Fruit fly (Drosophila melanogaster) whole organism, embryonic: Measurements from ENCODE around the gene CG46427.
A peak's percentile ranks its signal among the peaks of the same experiment; 100 is the strongest.

Experiments
- CG11398 ChIP-seq: fragments of 200-800 bp; sonication (Bioruptor generic); optimal IDR thresholded peaks from 2 replicates; lab custom pipeline; 2016; ENCODE audit warnings: missing biosample characterization, missing genetic modification characterization
- CG12236 ChIP-seq: fragments of 200-800 bp; sonication (Bioruptor generic); optimal IDR thresholded peaks from 2 replicates; lab custom pipeline; 2016; ENCODE audit warnings: missing biosample characterization, missing genetic modification characterization
- CG12744 ChIP-seq: fragments of 200-800 bp; sonication (Bioruptor generic); optimal IDR thresholded peaks from 2 replicates; lab custom pipeline; 2016; ENCODE audit warnings: missing biosample characterization, missing genetic modification characterization
- CG1529 ChIP-seq: fragments of 200-800 bp; sonication (Bioruptor generic); optimal IDR thresholded peaks from 3 replicates; lab custom pipeline; 2018; ENCODE audit warnings: missing biosample characterization, missing genetic modification characterization
- CG15479 ChIP-seq: fragments of 200-800 bp; sonication (Bioruptor generic); optimal IDR thresholded peaks from 3 replicates; lab custom pipeline; 2019; ENCODE audit warnings: missing biosample characterization, mild to moderate bottlenecking, missing genetic modification characterization, moderate library complexity
- CG16779 ChIP-seq: fragments of 200-800 bp; sonication (Bioruptor generic); IDR thresholded peaks from 2 replicates; pipeline ENCODE4 v1.3.6; 2022; ENCODE audit warnings: missing biosample characterization, missing genetic modification characterization
- CG16813 ChIP-seq: fragments of 200-800 bp; sonication (Bioruptor generic); IDR thresholded peaks from 3 replicates; pipeline ENCODE4 v1.3.6; 2022; ENCODE audit warnings: missing biosample characterization, missing genetic modification characterization; ENCODE audit not compliant: partially characterized antibody
- CG17802 ChIP-seq: fragments of 200-800 bp; sonication (Bioruptor generic); optimal IDR thresholded peaks from 2 replicates; lab custom pipeline; 2018; ENCODE audit warnings: missing biosample characterization, mild to moderate bottlenecking, missing genetic modification characterization, moderate library complexity
- CG2875 ChIP-seq: fragments of 200-800 bp; sonication (Bioruptor generic); optimal IDR thresholded peaks from 2 replicates; lab custom pipeline; 2017; ENCODE audit warnings: missing biosample characterization, mild to moderate bottlenecking, missing genetic modification characterization, missing genetic modification reagents
- CG3281 ChIP-seq: fragments of 200-800 bp; sonication (Bioruptor generic); optimal IDR thresholded peaks from 3 replicates; lab custom pipeline; 2017; ENCODE audit warnings: missing biosample characterization, mild to moderate bottlenecking, missing genetic modification characterization
- CG3407 ChIP-seq: fragments of 200-800 bp; sonication (Bioruptor generic); optimal IDR thresholded peaks from 2 replicates; lab custom pipeline; 2018; ENCODE audit warnings: missing biosample characterization, mild to moderate bottlenecking, missing genetic modification characterization
- CG34376 ChIP-seq: fragments of 200-800 bp; sonication (Bioruptor generic); optimal IDR thresholded peaks from 2 replicates; lab custom pipeline; 2018; ENCODE audit warnings: missing biosample characterization, mild to moderate bottlenecking, missing genetic modification characterization
- CG4424 ChIP-seq: fragments of 200-800 bp; sonication (Bioruptor generic); optimal IDR thresholded peaks from 3 replicates; lab custom pipeline; 2016; ENCODE audit warnings: missing biosample characterization, missing genetic modification characterization
- CG6683 ChIP-seq: fragments of 200-800 bp; sonication (Bioruptor generic); optimal IDR thresholded peaks from 2 replicates; lab custom pipeline; 2017; ENCODE audit warnings: missing biosample characterization, mild to moderate bottlenecking, missing genetic modification characterization, missing genetic modification reagents
- CG6689 ChIP-seq: fragments of 200-800 bp; sonication (Bioruptor generic); IDR thresholded peaks from 2 replicates; pipeline ENCODE4 v1.3.6; 2022; ENCODE audit warnings: missing biosample characterization, missing genetic modification characterization
- CG7745 ChIP-seq: fragments of 200-800 bp; sonication (Bioruptor generic); optimal IDR thresholded peaks from 2 replicates; lab custom pipeline; 2018; ENCODE audit warnings: missing biosample characterization, mild to moderate bottlenecking, missing genetic modification characterization, moderate library complexity
- CG8290 ChIP-seq, 3 experiments: fragments of 200-800 bp; sonication (Bioruptor generic); optimal IDR thresholded peaks; 2 replicates each; lab custom pipeline; 2016 to 2019; ENCODE audit warnings: missing biosample characterization in 3 of 3, missing genetic modification characterization in 3 of 3, mild to moderate bottlenecking in 2 of 3, moderate library complexity in 1 of 3
- CG8359 ChIP-seq: fragments of 200-800 bp; sonication (Bioruptor generic); optimal IDR thresholded peaks from 2 replicates; lab custom pipeline; 2017; ENCODE audit warnings: missing biosample characterization, mild to moderate bottlenecking, missing genetic modification characterization, borderline replicate concordance
- CG9797 ChIP-seq: fragments of 200-800 bp; sonication (Bioruptor generic); optimal IDR thresholded peaks from 3 replicates; lab custom pipeline; 2018; ENCODE audit warnings: missing biosample characterization, mild to moderate bottlenecking, missing genetic modification characterization
- CoRest ChIP-seq: fragments of 200-800 bp; sonication (Bioruptor generic); optimal IDR thresholded peaks from 3 replicates; lab custom pipeline; 2018; ENCODE audit warnings: missing biosample characterization, mild to moderate bottlenecking, missing genetic modification characterization, moderate library complexity
- Dad ChIP-seq: fragments of 200-800 bp; sonication (Bioruptor generic); optimal IDR thresholded peaks from 3 replicates; lab custom pipeline; 2016; ENCODE audit warnings: missing biosample characterization, missing genetic modification characterization
- Deaf1 ChIP-seq: fragments of 200-800 bp; optimal IDR thresholded peaks from 3 replicates; lab custom pipeline; 2019; ENCODE audit warnings: missing biosample characterization, mild to moderate bottlenecking, missing genetic modification characterization, moderate library complexity
- Dref ChIP-seq: fragments of 200-800 bp; sonication (Bioruptor generic); IDR thresholded peaks from 2 replicates; pipeline ENCODE4 v1.3.6; 2022; ENCODE audit warnings: missing biosample characterization, missing genetic modification characterization
- Ets65A ChIP-seq: fragments of 200-800 bp; sonication (Bioruptor generic); peaks from one replicate; lab custom pipeline; 2016; ENCODE audit warnings: missing biosample characterization, missing genetic modification characterization
- Gsc ChIP-seq: fragments of 200-800 bp; sonication (Bioruptor generic); IDR thresholded peaks from 2 replicates; pipeline ENCODE4 v1.3.6; 2022; ENCODE audit warnings: missing biosample characterization, missing genetic modification characterization
- H2.0 ChIP-seq: fragments of 200-800 bp; sonication (Bioruptor generic); IDR thresholded peaks from 2 replicates; pipeline ENCODE4 v1.3.6; 2022; ENCODE audit warnings: missing biosample characterization, missing genetic modification characterization
- Hand ChIP-seq: fragments of 200-800 bp; sonication (Bioruptor generic); optimal IDR thresholded peaks from 2 replicates; lab custom pipeline; 2017; ENCODE audit warnings: mild to moderate bottlenecking, missing biosample characterization, missing genetic modification reagents, missing genetic modification characterization
- Hmr ChIP-seq: fragments of 200-800 bp; sonication (Bioruptor generic); optimal IDR thresholded peaks from 3 replicates; lab custom pipeline; 2017; ENCODE audit warnings: mild to moderate bottlenecking, missing biosample characterization, missing genetic modification reagents, missing genetic modification characterization
- Hr3 ChIP-seq: fragments of 200-800 bp; sonication (Bioruptor generic); optimal IDR thresholded peaks from 3 replicates; lab custom pipeline; 2016; ENCODE audit warnings: missing biosample characterization, missing genetic modification characterization
- MTF-1 ChIP-seq: fragments of 200-800 bp; sonication (Bioruptor generic); optimal IDR thresholded peaks from 2 replicates; lab custom pipeline; 2018; ENCODE audit warnings: missing biosample characterization, mild to moderate bottlenecking, missing genetic modification characterization, borderline replicate concordance
- Med ChIP-seq: fragments of 200-800 bp; sonication (Bioruptor generic); peaks from one replicate; lab custom pipeline; 2016; ENCODE audit warnings: missing biosample characterization, missing genetic modification characterization, mild to moderate bottlenecking, inconsistent platforms, moderate library complexity
- Nf-YA ChIP-seq: fragments of 200-800 bp; sonication (Bioruptor generic); IDR thresholded peaks from 2 replicates; pipeline ENCODE4 v1.3.6; 2022; ENCODE audit warnings: missing biosample characterization, missing genetic modification characterization
- Opbp ChIP-seq: fragments of 200-800 bp; sonication (Bioruptor generic); IDR thresholded peaks from 3 replicates; pipeline ENCODE4 v1.3.6; 2022; ENCODE audit warnings: missing biosample characterization, missing genetic modification characterization; ENCODE audit not compliant: partially characterized antibody
- Sry-δ ChIP-seq: fragments of 200-800 bp; sonication (Bioruptor generic); optimal IDR thresholded peaks from 2 replicates; lab custom pipeline; 2016; ENCODE audit warnings: missing biosample characterization, missing genetic modification characterization
- br ChIP-seq: fragments of >200 bp; optimal IDR thresholded peaks from 2 replicates; lab custom pipeline; 2017
- ewg ChIP-seq: fragments of 200-800 bp; sonication (Bioruptor generic); optimal IDR thresholded peaks from 3 replicates; lab custom pipeline; 2017; ENCODE audit warnings: mild to moderate bottlenecking, missing biosample characterization, missing genetic modification reagents, missing genetic modification characterization
- fd3F ChIP-seq: fragments of 200-800 bp; sonication (Bioruptor generic); optimal IDR thresholded peaks from 2 replicates; lab custom pipeline; 2018; ENCODE audit warnings: missing biosample characterization, mild to moderate bottlenecking, missing genetic modification characterization, moderate library complexity
- gsb-n ChIP-seq: fragments of 200-800 bp; sonication (Bioruptor generic); optimal IDR thresholded peaks from 3 replicates; lab custom pipeline; 2018; ENCODE audit warnings: missing biosample characterization, mild to moderate bottlenecking, missing genetic modification characterization
- gt ChIP-seq: fragments of 200-800 bp; sonication (Bioruptor generic); IDR thresholded peaks from 2 replicates; pipeline ENCODE4 v1.3.6; 2022; ENCODE audit warnings: missing biosample characterization, missing genetic modification characterization
- ham ChIP-seq: fragments of 200-800 bp; sonication (Bioruptor generic); IDR thresholded peaks from 2 replicates; pipeline ENCODE4 v1.3.6; 2022; ENCODE audit warnings: missing biosample characterization, missing genetic modification characterization
- hth ChIP-seq: fragments of >200 bp; optimal IDR thresholded peaks from 2 replicates; lab custom pipeline; 2017; ENCODE audit warnings: inconsistent platforms
- knrl ChIP-seq: fragments of 200-800 bp; sonication (Bioruptor generic); IDR thresholded peaks from 3 replicates; pipeline ENCODE4 v1.3.6; 2022; ENCODE audit warnings: missing biosample characterization, missing genetic modification characterization; ENCODE audit not compliant: partially characterized antibody
- mam ChIP-seq: fragments of 200-800 bp; sonication (Bioruptor generic); optimal IDR thresholded peaks from 3 replicates; lab custom pipeline; 2016; ENCODE audit warnings: missing biosample characterization, missing genetic modification characterization
- nmo ChIP-seq: fragments of 200-800 bp; sonication (Bioruptor generic); optimal IDR thresholded peaks from 2 replicates; lab custom pipeline; 2018; ENCODE audit warnings: missing biosample characterization, mild to moderate bottlenecking, missing genetic modification characterization, moderate library complexity
- row ChIP-seq: fragments of 200-800 bp; sonication (Bioruptor generic); IDR thresholded peaks from 3 replicates; pipeline ENCODE4 v1.3.6; 2022; ENCODE audit warnings: missing biosample characterization, missing genetic modification characterization
- sens ChIP-seq: fragments of 200-800 bp; sonication (Bioruptor generic); peaks from one replicate; lab custom pipeline; 2016; ENCODE audit warnings: missing biosample characterization, missing genetic modification characterization
- slou ChIP-seq: fragments of 200-800 bp; sonication (Bioruptor generic); optimal IDR thresholded peaks from 3 replicates; lab custom pipeline; 2016; ENCODE audit warnings: missing biosample characterization, missing genetic modification characterization
- stwl ChIP-seq: fragments of 200-800 bp; sonication (Bioruptor generic); optimal IDR thresholded peaks from 3 replicates; lab custom pipeline; 2018; ENCODE audit warnings: missing biosample characterization, mild to moderate bottlenecking, missing genetic modification characterization, moderate library complexity
- wor ChIP-seq: fragments of 200-800 bp; sonication (Bioruptor generic); IDR thresholded peaks from 2 replicates; pipeline ENCODE4 v1.3.6; 2022; ENCODE audit warnings: missing biosample characterization, missing genetic modification characterization
- zen ChIP-seq: fragments of 200-800 bp; sonication (Bioruptor generic); optimal IDR thresholded peaks from 3 replicates; lab custom pipeline; 2018; ENCODE audit warnings: missing biosample characterization, mild to moderate bottlenecking, missing genetic modification characterization, moderate library complexity
- zfh1 ChIP-seq: fragments of 200-800 bp; sonication (Bioruptor generic); IDR thresholded peaks from 3 replicates; pipeline ENCODE4 v1.3.6; 2022; ENCODE audit warnings: missing biosample characterization, missing genetic modification characterization

The CG46427 gene

dm6 chr3R:12413274-12413958, 25.5 kb downstream of the CG46427 start, which contains the start of the genes Dip-C and pps (continued):
- TF ChIP-seq Opbp (GFP tag; lab: Robert Waterston, UW) (peak; percentile 70), Sry-δ (GFP tag; lab: Kevin White, UChicago) (peak; percentile 60), CG9797 (GFP tag; lab: Kevin White, UChicago) (peak; percentile 70), CG11398 (GFP tag; lab: Kevin White, UChicago) (no peak), CG3407 (GFP tag; lab: Kevin White, UChicago) (no peak), CG3281 (GFP tag; lab: Kevin White, UChicago) (no peak), knrl (GFP tag; lab: Robert Waterston, UW) (peak; percentile 76), ewg (GFP tag; lab: Kevin White, UChicago) (no peak), zfh1 (no peak), Dref (GFP tag; lab: Robert Waterston, UW) (peak; percentile 75), Med (GFP tag; lab: Kevin White, UChicago) (peak; percentile 44), row (peak; percentile 73), sens (no peak), Hr3 (GFP tag; lab: Kevin White, UChicago) (no peak), Gsc (GFP tag; lab: Robert Waterston, UW) (no peak), H2.0 (GFP tag; lab: Robert Waterston, UW) (no peak), Dad (GFP tag; lab: Kevin White, UChicago) (no peak), CoRest (tag; lab: Kevin White, UChicago) (peak; percentile 46), CG7745 (tag; lab: Kevin White, UChicago) (no peak), hth (no peak), Deaf1 (tag; lab: Kevin White, UChicago) (no peak), CG4424 (no peak), gsb-n (tag; lab: Kevin White, UChicago) (no peak), Hmr (no peak), fd3F (no peak), CG12744 (no peak), CG15479 (GFP tag; lab: Kevin White, UChicago) (no peak), MTF-1 (GFP tag; lab: Kevin White, UChicago) (no peak), mam (GFP tag; lab: Kevin White, UChicago) (no peak), CG12236 (GFP tag; lab: Kevin White, UChicago) (no peak), CG16779 (no peak), CG8290 (GFP tag; optimal IDR thresholded peaks at IDR 0.05; lab: Kevin White, UChicago) (no peak), CG8290 (tag; optimal IDR thresholded peaks at IDR 0.05; lab: Kevin White, UChicago) (no peak), CG8359 (no peak), CG34376 (GFP tag; lab: Kevin White, UChicago) (peak; percentile 44), CG6683 (GFP tag; lab: Kevin White, UChicago) (no peak), nmo (peak; percentile 40), CG1529 (GFP tag; lab: Kevin White, UChicago) (no peak), CG16813 (GFP tag; lab: Robert Waterston, UW) (peak; percentile 70), Ets65A (GFP tag; lab: Kevin White, UChicago) (peak; percentile 22), slou (GFP tag; lab: Kevin White, UChicago) (no peak), wor (GFP tag; lab: Robert Waterston, UW) (no peak), CG6689 (no peak), zen (peak; percentile 20), gt (GFP tag; lab: Robert Waterston, UW) (no peak), br (lab: Kevin White, UChicago) (no peak), CG2875 (no peak), CG17802 (no peak), Nf-YA (no peak), ham (no peak), Hand (GFP tag; lab: Kevin White, UChicago) (no peak), stwl (tag; lab: Kevin White, UChicago) (peak; percentile 91)
